Worm (Caenorhabditis elegans): ENCODE measurements around the gene skr-3.

- TF ChIP-seq pqm-1 (tag; optimal IDR thresholded peaks at IDR 0.05) (no peak), ceh-82 (tag; optimal IDR thresholded peaks at IDR 0.05) (no peak), elt-3 (tag; optimal IDR thresholded peaks at IDR 0.05) (no peak), mdl-1 (tag; optimal IDR thresholded peaks at IDR 0.05) (no peak), fkh-10 (GFP tag; optimal IDR thresholded peaks at IDR 0.05) (no peak), lin-39 (tag; optimal IDR thresholded peaks at IDR 0.05) (no peak), daf-12 (tag; optimal IDR thresholded peaks at IDR 0.05) (no peak), egl-27 (tag; optimal IDR thresholded peaks at IDR 0.05) (no peak), elt-2 (tag; optimal IDR thresholded peaks at IDR 0.05) (no peak), nhr-28 (tag; optimal IDR thresholded peaks at IDR 0.05) (no peak), fos-1 (tag; optimal IDR thresholded peaks at IDR 0.05) (no peak), ceh-9 (tag; optimal IDR thresholded peaks at IDR 0.05) (no peak), R02D3.7 (tag; optimal IDR thresholded peaks at IDR 0.05) (no peak), jun-1 (tag; optimal IDR thresholded peaks at IDR 0.05) (no peak)
Measured at ce11 chrV:16073856-16074255, 47.0 kb upstream of the skr-3 start, which contains the start of gene srj-10.

Data from whole organism, L3 larva.